Fruit fly (Drosophila melanogaster): Measurements from ENCODE around the gene Med.

Med gene

DNA sequence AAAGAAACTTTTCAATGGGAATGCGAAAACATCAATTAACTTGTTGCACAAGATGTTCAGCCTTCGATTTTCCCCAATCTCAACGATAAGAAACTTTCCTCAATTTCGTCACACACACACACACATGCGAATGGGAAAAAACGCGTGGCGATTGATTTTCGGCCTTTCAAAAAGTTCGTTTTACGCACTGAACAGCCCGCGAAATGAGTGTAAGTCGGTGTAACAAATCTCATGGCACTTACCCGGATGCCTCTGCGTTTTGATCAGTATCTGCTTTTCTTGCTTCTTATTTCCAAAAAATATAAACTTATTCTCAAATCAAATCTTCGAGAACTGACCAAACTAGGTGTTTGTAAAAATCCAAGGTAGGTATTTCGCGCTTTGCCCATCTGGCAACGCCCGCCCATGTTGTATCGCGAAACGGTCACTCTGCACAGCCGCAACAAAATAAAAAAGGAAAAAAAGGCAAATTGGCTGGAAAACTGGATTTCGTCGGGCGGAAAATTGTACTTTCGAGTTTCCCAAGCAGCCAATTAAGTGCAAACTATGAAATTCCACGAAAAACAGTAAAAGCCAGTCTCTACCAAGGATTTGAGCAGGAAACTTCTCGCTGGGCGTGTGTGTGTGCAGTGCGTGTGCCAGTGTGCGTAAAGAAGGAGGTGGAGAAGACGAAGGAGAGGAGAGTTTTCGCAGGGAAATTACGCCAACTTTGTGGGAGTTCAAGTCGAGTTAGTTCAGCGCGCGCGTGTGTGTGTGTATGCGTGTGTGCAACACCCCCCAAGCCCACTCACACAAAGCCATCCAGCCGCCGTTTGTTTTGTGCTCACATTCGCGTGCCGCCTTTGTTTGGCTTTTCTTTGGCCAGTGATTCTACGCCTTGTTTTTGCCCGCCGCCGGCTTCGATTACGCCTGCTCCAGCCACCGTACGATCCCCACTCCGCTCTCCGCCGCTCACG lies at the start of gene Med:
Gene Med (plus strand): TSS at position 408 of the 956 bp plus-strand sequence.
- TF ChIP-seq NfI (GFP tag; optimal IDR thresholded peaks at IDR 0.05) (no peak), gcm2 (GFP tag; optimal IDR thresholded peaks at IDR 0.05) (no peak), Poxn (GFP tag; IDR thresholded peaks at IDR 0.05) (no peak), CG11093 (GFP tag; IDR thresholded peaks at IDR 0.05) (no peak), CG12744 (GFP tag; optimal IDR thresholded peaks at IDR 0.05) (no peak), ham (GFP tag; IDR thresholded peaks at IDR 0.05) (no peak), dmrt11E (tag; optimal IDR thresholded peaks at IDR 0.05) (no peak), Ptx1 (GFP tag; IDR thresholded peaks at IDR 0.05) (no peak), H15 (GFP tag; IDR thresholded peaks at IDR 0.05) (no peak), CG4617 (GFP tag; optimal IDR thresholded peaks at IDR 0.05; ENCODE audit: borderline replicate concordance) (peak; percentile 99), CG17186 (GFP tag; optimal IDR thresholded peaks at IDR 0.05) (peak; percentile 73), da (GFP tag; optimal IDR thresholded peaks at IDR 0.05) (no peak), bab2 (GFP tag; optimal IDR thresholded peaks at IDR 0.05) (no peak), Nf-YB (GFP tag; optimal IDR thresholded peaks at IDR 0.05) (no peak), CG8924 (tag; optimal IDR thresholded peaks at IDR 0.05) (peak; percentile 37), kay (GFP tag; optimal IDR thresholded peaks at IDR 0.05) (no peak), pfk (GFP tag; optimal IDR thresholded peaks at IDR 0.05) (no peak), Sox102F (GFP tag; optimal IDR thresholded peaks at IDR 0.05) (no peak), z (GFP tag; IDR thresholded peaks at IDR 0.05) (no peak), onecut (GFP tag; IDR thresholded peaks at IDR 0.05) (peak; percentile 43; the same call in 1 of the 2 replicates), vvl (GFP tag; IDR thresholded peaks at IDR 0.05) (no peak), CG13894 (tag; optimal IDR thresholded peaks at IDR 0.05) (no peak), CG9797 (GFP tag; optimal IDR thresholded peaks at IDR 0.05) (peak; percentile 96), slou (GFP tag; optimal IDR thresholded peaks at IDR 0.05) (no peak), cwo (GFP tag; optimal IDR thresholded peaks at IDR 0.05) (no peak), zf30C (GFP tag; optimal IDR thresholded peaks at IDR 0.05) (no peak), Lhr (GFP tag; optimal IDR thresholded peaks at IDR 0.05) (peak; percentile 55), CG34422 (GFP tag; IDR thresholded peaks at IDR 0.05) (no peak), lbe (GFP tag; optimal IDR thresholded peaks at IDR 0.05) (no peak), CG15479 (GFP tag; optimal IDR thresholded peaks at IDR 0.05) (no peak), odd (GFP tag; optimal IDR thresholded peaks at IDR 0.05) (no peak), Opbp (GFP tag; IDR thresholded peaks at IDR 0.05; ENCODE audit: partially characterized antibody) (no peak), NFAT (GFP tag; IDR thresholded peaks at IDR 0.05) (no peak), bcd (GFP tag; optimal IDR thresholded peaks at IDR 0.05) (no peak), Bdp1 (GFP tag; optimal IDR thresholded peaks at IDR 0.05) (no peak), scrt (GFP tag; optimal IDR thresholded peaks at IDR 0.05) (peak; percentile 62), CG1832 (GFP tag; optimal IDR thresholded peaks at IDR 0.05) (no peak), CG3847 (GFP tag; IDR thresholded peaks at IDR 0.05) (no peak), cg (GFP tag; optimal IDR thresholded peaks at IDR 0.05) (peak; percentile 85), luna (GFP tag; optimal IDR thresholded peaks at IDR 0.05) (no peak), CG12219 (GFP tag; optimal IDR thresholded peaks at IDR 0.05) (no peak), Optix (GFP tag; IDR thresholded peaks at IDR 0.05) (no peak), CG14965 (GFP tag; optimal IDR thresholded peaks at IDR 0.05; ENCODE audit: borderline replicate concordance) (no peak), CG9215 (GFP tag; IDR thresholded peaks at IDR 0.05) (no peak), lab (GFP tag; optimal IDR thresholded peaks at IDR 0.05) (no peak), CG13296 (GFP tag; optimal IDR thresholded peaks at IDR 0.05) (no peak), klu (GFP tag; IDR thresholded peaks at IDR 0.05) (no peak), otp (GFP tag; IDR thresholded peaks at IDR 0.05) (no peak), exex (tag; optimal IDR thresholded peaks at IDR 0.05) (peak; percentile 45)
